Fruit fly (Drosophila melanogaster) whole organism, embryonic: Measurements from ENCODE around the gene ppk.
A peak's percentile ranks its signal among the peaks of the same experiment; 100 is the strongest.

Source experiments
- B-H2 ChIP-seq: fragments of 200-800 bp; sonication (Bioruptor generic); optimal IDR thresholded peaks from 2 replicates; lab custom pipeline; 2018; ENCODE audit warnings: missing biosample characterization, mild to moderate bottlenecking, missing genetic modification characterization
- CG13424 ChIP-seq: fragments of 200-800 bp; sonication (Bioruptor generic); optimal IDR thresholded peaks from 2 replicates; lab custom pipeline; 2019; ENCODE audit warnings: missing biosample characterization, mild to moderate bottlenecking, missing genetic modification characterization, moderate library complexity
- CG13775 ChIP-seq: fragments of 200-800 bp; sonication (Bioruptor generic); optimal IDR thresholded peaks from 3 replicates; lab custom pipeline; 2017; ENCODE audit warnings: missing biosample characterization, mild to moderate bottlenecking, missing genetic modification characterization
- CG14441 ChIP-seq: fragments of 200-800 bp; sonication (Bioruptor generic); IDR thresholded peaks from 2 replicates; pipeline ENCODE4 v1.3.6; 2022; ENCODE audit warnings: missing biosample characterization, missing genetic modification characterization
- CG14860 ChIP-seq: fragments of 200-800 bp; sonication (Bioruptor generic); IDR thresholded peaks from 3 replicates; pipeline ENCODE4 v1.3.6; 2022; ENCODE audit warnings: missing biosample characterization, missing genetic modification characterization; ENCODE audit not compliant: partially characterized antibody
- CG15514 ChIP-seq: fragments of 200-800 bp; sonication (Bioruptor generic); optimal IDR thresholded peaks from 3 replicates; lab custom pipeline; 2017; ENCODE audit warnings: missing biosample characterization, missing genetic modification characterization, mild to moderate bottlenecking, moderate library complexity, missing genetic modification reagents
- CG15601 ChIP-seq: fragments of 200-800 bp; sonication (Bioruptor generic); optimal IDR thresholded peaks from 3 replicates; lab custom pipeline; 2019; ENCODE audit warnings: missing biosample characterization, mild to moderate bottlenecking, missing genetic modification characterization, moderate library complexity
- CG17186 ChIP-seq: fragments of 200-800 bp; sonication (Bioruptor generic); optimal IDR thresholded peaks from 3 replicates; lab custom pipeline; 2017; ENCODE audit warnings: missing biosample characterization, missing genetic modification reagents, missing genetic modification characterization
- CG17568 ChIP-seq: fragments of 200-800 bp; sonication (Bioruptor generic); optimal IDR thresholded peaks from 2 replicates; lab custom pipeline; 2018; ENCODE audit warnings: missing biosample characterization, mild to moderate bottlenecking, missing genetic modification characterization, moderate library complexity
- CG2889 ChIP-seq: fragments of 200-800 bp; sonication (Bioruptor generic); IDR thresholded peaks from 3 replicates; pipeline ENCODE4 v1.3.6; 2022; ENCODE audit warnings: missing biosample characterization, missing genetic modification characterization
- CG3065 ChIP-seq: fragments of 200-800 bp; sonication (Bioruptor generic); optimal IDR thresholded peaks from 2 replicates; lab custom pipeline; 2016; ENCODE audit warnings: missing biosample characterization, missing genetic modification characterization
- CG3163 ChIP-seq: fragments of 200-800 bp; sonication (Bioruptor generic); optimal IDR thresholded peaks from 3 replicates; lab custom pipeline; 2016; ENCODE audit warnings: missing biosample characterization, missing genetic modification characterization
- CG3726 ChIP-seq: fragments of 200-800 bp; sonication (Bioruptor generic); IDR thresholded peaks from 3 replicates; pipeline ENCODE4, ENCODE4 v1.3.6; 2022; ENCODE audit warnings: missing biosample characterization, missing genetic modification characterization
- CG42726 ChIP-seq: fragments of 200-800 bp; sonication (Bioruptor generic); IDR thresholded peaks from 2 replicates; pipeline ENCODE4 v1.3.6; 2022; ENCODE audit warnings: missing biosample characterization, missing genetic modification characterization; ENCODE audit not compliant: partially characterized antibody
- CG4282 ChIP-seq: fragments of 200-800 bp; sonication (Bioruptor generic); optimal IDR thresholded peaks from 2 replicates; lab custom pipeline; 2016; ENCODE audit warnings: missing biosample characterization, missing genetic modification characterization
- CG4424 ChIP-seq: fragments of 200-800 bp; sonication (Bioruptor generic); optimal IDR thresholded peaks from 3 replicates; lab custom pipeline; 2016; ENCODE audit warnings: missing biosample characterization, missing genetic modification characterization
- CG6654 ChIP-seq: fragments of 200-800 bp; sonication (Bioruptor generic); optimal IDR thresholded peaks from 2 replicates; lab custom pipeline; 2017; ENCODE audit warnings: missing biosample characterization, mild to moderate bottlenecking, missing genetic modification characterization
- CG6813 ChIP-seq: fragments of 200-800 bp; sonication (Bioruptor generic); optimal IDR thresholded peaks from 2 replicates; lab custom pipeline; 2017; ENCODE audit warnings: missing biosample characterization, missing genetic modification characterization, mild to moderate bottlenecking, moderate library complexity, missing genetic modification reagents
- CG7786 ChIP-seq: fragments of 200-800 bp; sonication (Bioruptor generic); optimal IDR thresholded peaks from 2 replicates; lab custom pipeline; 2016; ENCODE audit warnings: missing biosample characterization, missing genetic modification characterization
- CG9215 ChIP-seq: fragments of 200-800 bp; sonication (Bioruptor generic); IDR thresholded peaks from 2 replicates; pipeline ENCODE4 v1.3.6; 2022; ENCODE audit warnings: missing biosample characterization, missing genetic modification characterization
- CG9609 ChIP-seq: fragments of 200-800 bp; sonication (Bioruptor generic); optimal IDR thresholded peaks from 3 replicates; lab custom pipeline; 2016; ENCODE audit warnings: missing biosample characterization, missing genetic modification characterization
- Deaf1 ChIP-seq: fragments of 200-800 bp; optimal IDR thresholded peaks from 3 replicates; lab custom pipeline; 2019; ENCODE audit warnings: missing biosample characterization, mild to moderate bottlenecking, missing genetic modification characterization, moderate library complexity
- E2f1 ChIP-seq: fragments of 200-800 bp; sonication (Bioruptor generic); IDR thresholded peaks from 2 replicates; pipeline ENCODE4 v1.3.6; 2022; ENCODE audit warnings: missing biosample characterization, missing genetic modification characterization
- Fer3 ChIP-seq: fragments of 200-800 bp; sonication (Bioruptor generic); optimal IDR thresholded peaks from 2 replicates; lab custom pipeline; 2018; ENCODE audit warnings: missing biosample characterization, mild to moderate bottlenecking, missing genetic modification characterization, moderate library complexity
- Gsc ChIP-seq: fragments of 200-800 bp; sonication (Bioruptor generic); IDR thresholded peaks from 2 replicates; pipeline ENCODE4 v1.3.6; 2022; ENCODE audit warnings: missing biosample characterization, missing genetic modification characterization
- Lhr ChIP-seq: fragments of 200-800 bp; sonication (Bioruptor generic); optimal IDR thresholded peaks from 3 replicates; lab custom pipeline; 2017; ENCODE audit warnings: mild to moderate bottlenecking, missing biosample characterization, missing genetic modification reagents, missing genetic modification characterization
- MTF-1 ChIP-seq: fragments of 200-800 bp; sonication (Bioruptor generic); optimal IDR thresholded peaks from 2 replicates; lab custom pipeline; 2018; ENCODE audit warnings: missing biosample characterization, mild to moderate bottlenecking, missing genetic modification characterization, borderline replicate concordance
- Mes4 ChIP-seq: fragments of 200-800 bp; sonication (Bioruptor generic); optimal IDR thresholded peaks from 2 replicates; lab custom pipeline; 2016; ENCODE audit warnings: missing biosample characterization, missing genetic modification characterization
- Optix ChIP-seq: fragments of 200-800 bp; sonication (Bioruptor generic); IDR thresholded peaks from 3 replicates; pipeline ENCODE4 v1.3.6; 2022; ENCODE audit warnings: missing biosample characterization, missing genetic modification characterization
- Sox102F ChIP-seq: fragments of 200-800 bp; sonication (Bioruptor generic); optimal IDR thresholded peaks from 2 replicates; lab custom pipeline; 2018; ENCODE audit warnings: missing biosample characterization, mild to moderate bottlenecking, missing genetic modification characterization, moderate library complexity
- Ssrp ChIP-seq: fragments of 200-800 bp; sonication (Bioruptor generic); optimal IDR thresholded peaks from 2 replicates; lab custom pipeline; 2018; ENCODE audit warnings: missing biosample characterization, mild to moderate bottlenecking, missing genetic modification characterization, moderate library complexity
- Stat92E ChIP-seq, 3 experiments: fragments of >200 bp in 2 of 3; fragments of 200-800 bp in 1 of 3; sonication (Bioruptor generic) in 1 of 3; optimal IDR thresholded peaks; 2 replicates each; lab custom pipeline; 2017 to 2019; ENCODE audit warnings: missing biosample characterization in 3 of 3, missing genetic modification characterization in 3 of 3, mild to moderate bottlenecking in 1 of 3, moderate library complexity in 1 of 3
- Tbp ChIP-seq: fragments of >200 bp; optimal IDR thresholded peaks from 2 replicates; lab custom pipeline; 2018; ENCODE audit warnings: missing biosample characterization, missing genetic modification characterization
- ash1 ChIP-seq: fragments of 200-800 bp; sonication (Bioruptor generic); optimal IDR thresholded peaks from 2 replicates; lab custom pipeline; 2018; ENCODE audit warnings: missing biosample characterization, mild to moderate bottlenecking, missing genetic modification characterization
- bowl ChIP-seq: fragments of 200-800 bp; sonication (Bioruptor generic); IDR thresholded peaks from 2 replicates; pipeline ENCODE4 v1.3.6; 2022; ENCODE audit warnings: missing biosample characterization, missing genetic modification characterization
- cg ChIP-seq: fragments of 200-800 bp; sonication (Bioruptor generic); optimal IDR thresholded peaks from 3 replicates; lab custom pipeline; 2019; ENCODE audit warnings: missing biosample characterization, mild to moderate bottlenecking, missing genetic modification characterization, moderate library complexity
- emc ChIP-seq: fragments of 200-800 bp; sonication (Bioruptor generic); optimal IDR thresholded peaks from 2 replicates; lab custom pipeline; 2016; ENCODE audit warnings: missing biosample characterization, missing genetic modification characterization
- grau ChIP-seq: fragments of 200-800 bp; optimal IDR thresholded peaks from 3 replicates; lab custom pipeline; 2019; ENCODE audit warnings: missing biosample characterization, mild to moderate bottlenecking, missing genetic modification characterization, moderate library complexity
- gt ChIP-seq: fragments of 200-800 bp; sonication (Bioruptor generic); IDR thresholded peaks from 2 replicates; pipeline ENCODE4 v1.3.6; 2022; ENCODE audit warnings: missing biosample characterization, missing genetic modification characterization
- ind ChIP-seq: fragments of 200-800 bp; sonication (Bioruptor generic); optimal IDR thresholded peaks from 3 replicates; lab custom pipeline; 2016; ENCODE audit warnings: missing biosample characterization, missing genetic modification characterization
- pb ChIP-seq: fragments of 200-800 bp; sonication (Bioruptor generic); optimal IDR thresholded peaks from 3 replicates; lab custom pipeline; 2016; ENCODE audit warnings: missing biosample characterization, missing genetic modification characterization
- pho ChIP-seq: fragments of 200-800 bp; sonication (Bioruptor generic); optimal IDR thresholded peaks from 2 replicates; lab custom pipeline; 2016; ENCODE audit warnings: missing biosample characterization, missing genetic modification characterization
- tgo ChIP-seq: fragments of 200-800 bp; sonication (Bioruptor generic); IDR thresholded peaks from 3 replicates; pipeline ENCODE4 v1.3.6; 2022; ENCODE audit warnings: missing biosample characterization, missing genetic modification characterization
- tll ChIP-seq, 2 experiments: fragments of 200-800 bp in 1 of 2; fragments of >200 bp in 1 of 2; sonication (Bioruptor generic) in 1 of 2; optimal IDR thresholded peaks; 2 replicates each; lab custom pipeline; 2017 to 2019; ENCODE audit warnings: missing biosample characterization in 2 of 2, missing genetic modification characterization in 2 of 2, mild to moderate bottlenecking in 1 of 2, moderate library complexity in 1 of 2
- trem ChIP-seq: fragments of 200-800 bp; optimal IDR thresholded peaks from 3 replicates; lab custom pipeline; 2019; ENCODE audit warnings: missing biosample characterization, mild to moderate bottlenecking, missing genetic modification characterization, moderate library complexity
- tx ChIP-seq: fragments of 200-800 bp; sonication (Bioruptor generic); optimal IDR thresholded peaks from 2 replicates; lab custom pipeline; 2016; ENCODE audit warnings: missing biosample characterization, missing genetic modification characterization

ppk gene

dm6 chr2L:14361736-14362180 is 19.2 kb downstream of the ppk start, which contains the start of gene spel1 (continued):
- TF ChIP-seq ash1 (no peak), CG6813 (GFP tag; lab: Kevin White, UChicago) (peak; percentile 72), CG7786 (GFP tag; lab: Kevin White, UChicago) (peak; percentile 0), CG4282 (no peak), E2f1 (GFP tag; lab: Robert Waterston, UW) (peak; percentile 88), gt (GFP tag; lab: Robert Waterston, UW) (no peak)
- TF ChIP-seq, all 482 proteins: peak for 298

dm6 chr2L:14361281-14361680 is 19.7 kb downstream of the ppk start:
- TF ChIP-seq Sox102F (GFP tag; lab: Kevin White, UChicago) = no peak
- TF ChIP-seq CG17568 = no peak
- no peak for TF ChIP-seq CG4424 (GFP tag; lab: Kevin White, UChicago)

DNA sequence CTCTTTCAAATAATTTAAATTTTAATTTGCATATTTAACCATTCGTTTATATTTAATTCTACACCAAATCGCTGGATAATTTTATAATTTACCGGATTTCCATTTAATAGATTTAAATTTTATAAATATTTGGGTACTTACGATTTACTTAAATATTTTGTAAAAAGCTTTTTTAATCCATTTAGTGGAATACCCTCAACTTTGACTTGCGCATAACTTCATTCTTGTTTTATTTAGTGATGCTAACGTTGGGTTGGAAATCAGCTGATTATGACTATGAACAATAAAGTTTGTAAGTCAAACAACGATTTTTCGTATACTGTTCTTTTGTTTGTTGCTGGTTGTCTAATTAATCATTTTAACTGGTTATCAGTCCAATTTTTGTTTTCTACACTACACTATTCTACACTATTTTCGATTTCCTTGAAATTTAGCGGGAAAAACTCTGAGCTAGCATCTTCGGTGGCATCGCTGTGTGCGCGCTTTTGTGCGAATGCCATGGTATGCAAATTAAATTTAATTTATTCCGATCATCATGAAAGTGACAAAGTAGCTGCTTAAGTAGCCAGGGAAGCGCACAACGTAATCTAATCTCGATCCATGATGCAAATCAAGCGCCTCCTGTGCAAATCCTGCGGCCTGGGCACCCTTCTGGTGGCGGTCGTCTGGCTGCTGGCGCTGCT is 22.1 kb downstream of the ppk start, which contains the start of gene Pgant35A:
Pgant35A (plus strand) TSS at position 473 of the 683 bp plus-strand sequence.
- TF ChIP-seq pb (no peak), CG15514 (GFP tag; lab: Kevin White, UChicago) (peak; percentile 23), grau (tag; lab: Kevin White, UChicago) (peak; percentile 58), ind (no peak), Ssrp (tag; lab: Kevin White, UChicago) (no peak), tgo (GFP tag; lab: Robert Waterston, UW) (no peak), Lhr (GFP tag; lab: Kevin White, UChicago) (peak; percentile 7), CG14441 (no peak), Fer3 (tag; lab: Kevin White, UChicago) (peak; percentile 5), CG13775 (GFP tag; lab: Kevin White, UChicago) (peak; percentile 50), cg (GFP tag; lab: Kevin White, UChicago) (no peak), B-H2 (peak; percentile 21), Stat92E (GFP tag; optimal IDR thresholded peaks at IDR 0.05; lab: Kevin White, UChicago) (no peak), CG14860 (GFP tag; lab: Robert Waterston, UW) (no peak), CG6654 (GFP tag; lab: Kevin White, UChicago) (no peak), MTF-1 (GFP tag; lab: Kevin White, UChicago) (no peak), emc (no peak), CG3163 (GFP tag; lab: Kevin White, UChicago) (peak; percentile 36), CG3065 (no peak), Mes4 (GFP tag; lab: Kevin White, UChicago) (no peak), Tbp (GFP tag; lab: Kevin White, UChicago) (no peak), bowl (no peak), trem (tag; lab: Kevin White, UChicago) (peak; percentile 38), Optix (no peak), CG3726 (GFP tag; lab: Robert Waterston, UW) (no peak), CG13424 (tag; lab: Kevin White, UChicago) (peak; percentile 58), pho (GFP tag; lab: Kevin White, UChicago) (peak; percentile 49), Deaf1 (no peak), CG17186 (GFP tag; lab: Kevin White, UChicago) (peak; percentile 49), tll (GFP tag; optimal IDR thresholded peaks at IDR 0.05; lab: Kevin White, UChicago) (no peak), CG9215 (GFP tag; lab: Robert Waterston, UW) (no peak), tx (peak; percentile 9), CG2889 (GFP tag; lab: Robert Waterston, UW) (no peak), CG15601 (tag; lab: Kevin White, UChicago) (no peak), CG42726 (GFP tag; lab: Robert Waterston, UW) (no peak), CG9609 (GFP tag; lab: Kevin White, UChicago) (peak; percentile 52), Gsc (GFP tag; lab: Robert Waterston, UW) (no peak)
